Worm (Caenorhabditis elegans) whole organism, L4 larva: ENCODE data around the gene spp-20.
A peak's percentile ranks its signal among the peaks of the same experiment; 100 is the strongest.

ENCODE experiments used
- D1046.2 ChIP-seq: fragments of 200-800 bp; sonication (Bioruptor generic); IDR thresholded peaks from 2 replicates; pipeline ENCODE4 v1.3.6; 2022; ENCODE audit warnings: missing genetic modification characterization, missing compliant biosample characterization
- F26F4.8 ChIP-seq: fragments of 200-800 bp; sonication (Bioruptor generic); conservative IDR thresholded peaks from 2 replicates; pipeline ENCODE4 v1.3.6; 2022; ENCODE audit warnings: missing genetic modification characterization, missing compliant biosample characterization
- F37D6.2 ChIP-seq: sonication (generic microtip); optimal IDR thresholded peaks from 2 replicates; lab custom pipeline; 2016; ENCODE audit warnings: mild to moderate bottlenecking, missing genetic modification characterization, missing compliant biosample characterization
- R02D3.7 ChIP-seq: fragments of 150-350 bp; sonication (generic microtip); optimal IDR thresholded peaks from 3 replicates; lab custom pipeline; 2014; ENCODE audit warnings: missing biosample characterization, missing genetic modification characterization
- Y48G9A.11 ChIP-seq: fragments of 200-800 bp; sonication (Bioruptor generic); IDR thresholded peaks from 2 replicates; pipeline ENCODE4 v1.3.6; 2022; ENCODE audit warnings: missing genetic modification reagents, missing genetic modification characterization, missing compliant biosample characterization
- aha-1 ChIP-seq: fragments of 150-350 bp; peaks from one replicate; lab custom pipeline; 2014; ENCODE audit warnings: missing biosample characterization, missing genetic modification characterization
- ceh-28 ChIP-seq: fragments of 150-350 bp; optimal IDR thresholded peaks from 2 replicates; lab custom pipeline; 2014; ENCODE audit warnings: missing biosample characterization, missing genetic modification reagents, missing genetic modification characterization
- ceh-32 ChIP-seq: sonication (generic microtip); optimal IDR thresholded peaks from 2 replicates; lab custom pipeline; 2016; ENCODE audit warnings: mild to moderate bottlenecking, missing genetic modification characterization, missing compliant biosample characterization; ENCODE audit not compliant: poor library complexity
- ceh-82 ChIP-seq: sonication (generic microtip); optimal IDR thresholded peaks from 2 replicates; lab custom pipeline; 2017; ENCODE audit warnings: missing biosample characterization, missing genetic modification characterization
- ctbp-1 ChIP-seq: fragments of 200-800 bp; sonication (Bioruptor generic); IDR thresholded peaks from 2 replicates; pipeline ENCODE4 v1.3.6; 2022; ENCODE audit warnings: missing genetic modification reagents, missing genetic modification characterization, missing compliant biosample characterization
- daf-16 ChIP-seq, 3 experiments: sonication (generic microtip); optimal IDR thresholded peaks; 2 replicates each; lab custom pipeline; 2016 to 2017; ENCODE audit warnings: missing genetic modification characterization in 3 of 3, missing genetic modification reagents in 3 of 3, mild to moderate bottlenecking in 2 of 3, missing compliant biosample characterization in 2 of 3, missing biosample characterization in 1 of 3, moderate library complexity in 1 of 3
- daf-19 ChIP-seq: fragments of 200-800 bp; sonication (Bioruptor generic); conservative IDR thresholded peaks from 2 replicates; pipeline ENCODE4 v1.3.6; 2022; ENCODE audit warnings: missing genetic modification characterization, missing compliant biosample characterization
- dmd-6 ChIP-seq: fragments of 200-800 bp; sonication (Bioruptor generic); IDR thresholded peaks from 2 replicates; pipeline ENCODE4 v1.3.6; 2022; ENCODE audit warnings: missing genetic modification reagents, missing genetic modification characterization, missing compliant biosample characterization
- dpl-1 ChIP-seq: fragments of 150-350 bp; optimal IDR thresholded peaks from 2 replicates; lab custom pipeline; 2014; ENCODE audit warnings: missing biosample characterization, missing genetic modification reagents, missing genetic modification characterization
- egl-43 ChIP-seq: fragments of 200-800 bp; sonication (Bioruptor generic); IDR thresholded peaks from 2 replicates; pipeline ENCODE4 v1.3.6; 2022; ENCODE audit warnings: missing genetic modification reagents, missing genetic modification characterization, missing compliant biosample characterization
- gei-8 ChIP-seq: fragments of 200-800 bp; sonication (Bioruptor generic); optimal IDR thresholded peaks from 2 replicates; lab custom pipeline; 2018; ENCODE audit warnings: mild to moderate bottlenecking, missing genetic modification characterization, missing compliant biosample characterization
- hmg-1.1 ChIP-seq: fragments of 200-800 bp; sonication (Bioruptor generic); IDR thresholded peaks from 2 replicates; pipeline ENCODE4 v1.3.6; 2022; ENCODE audit warnings: missing genetic modification reagents, missing genetic modification characterization, missing compliant biosample characterization
- jun-1 ChIP-seq: fragments of 150-350 bp; optimal IDR thresholded peaks from 2 replicates; lab custom pipeline; 2014; ENCODE audit warnings: missing biosample characterization, missing genetic modification reagents, missing genetic modification characterization
- lim-7 ChIP-seq: fragments of 200-800 bp; sonication (Bioruptor generic); IDR thresholded peaks from 2 replicates; pipeline ENCODE4 v1.3.6; 2022; ENCODE audit warnings: missing genetic modification characterization, missing compliant biosample characterization
- lsy-2 ChIP-seq, 2 experiments: fragments of 150-350 bp in 1 of 2; sonication (generic microtip) in 1 of 2; optimal IDR thresholded peaks; 2 replicates each; lab custom pipeline; 2014 to 2017; ENCODE audit warnings: missing biosample characterization in 2 of 2, missing genetic modification characterization in 2 of 2
- madf-9 ChIP-seq: fragments of 200-800 bp; sonication (Bioruptor generic); conservative IDR thresholded peaks from 2 replicates; pipeline ENCODE4 v1.3.6; 2022; ENCODE audit warnings: missing genetic modification reagents, missing genetic modification characterization, missing compliant biosample characterization
- mep-1 ChIP-seq: fragments of 150-350 bp; sonication (generic microtip); optimal IDR thresholded peaks from 3 replicates; lab custom pipeline; 2014; ENCODE audit warnings: missing biosample characterization, missing genetic modification characterization
- mes-2 ChIP-seq: sonication (generic microtip); optimal IDR thresholded peaks from 2 replicates; lab custom pipeline; 2016; ENCODE audit warnings: missing genotype, mild to moderate bottlenecking, missing genetic modification characterization, missing compliant biosample characterization; ENCODE audit not compliant: poor library complexity, severe bottlenecking
- mxl-3 ChIP-seq: fragments of 200-800 bp; sonication (Bioruptor generic); optimal IDR thresholded peaks from 2 replicates; lab custom pipeline; 2018; ENCODE audit warnings: mild to moderate bottlenecking, missing genetic modification characterization, missing compliant biosample characterization
- nhr-11 ChIP-seq: fragments of 150-350 bp; optimal IDR thresholded peaks from 2 replicates; lab custom pipeline; 2014; ENCODE audit warnings: missing biosample characterization, missing genetic modification characterization
- nhr-237 ChIP-seq: sonication (generic microtip); optimal IDR thresholded peaks from 2 replicates; lab custom pipeline; 2017; ENCODE audit warnings: missing biosample characterization, missing genetic modification characterization
- nhr-28 ChIP-seq: fragments of 150-350 bp; optimal IDR thresholded peaks from 2 replicates; lab custom pipeline; 2014; ENCODE audit warnings: missing biosample characterization, missing genetic modification characterization
- nhr-41 ChIP-seq: fragments of 200-800 bp; sonication (Bioruptor generic); IDR thresholded peaks from 2 replicates; pipeline ENCODE4 v1.3.6; 2022; ENCODE audit warnings: missing genetic modification reagents, missing genetic modification characterization, missing compliant biosample characterization
- nhr-76 ChIP-seq: fragments of 150-350 bp; optimal IDR thresholded peaks from 2 replicates; lab custom pipeline; 2014; ENCODE audit warnings: missing biosample characterization, missing genetic modification characterization
- nhr-77 ChIP-seq: fragments of 150-350 bp; optimal IDR thresholded peaks from 2 replicates; lab custom pipeline; 2014; ENCODE audit warnings: missing biosample characterization, missing genetic modification characterization
- pqm-1 ChIP-seq: sonication (generic microtip); optimal IDR thresholded peaks from 2 replicates; lab custom pipeline; 2017; ENCODE audit warnings: missing biosample characterization, missing genetic modification characterization
- rbr-2 ChIP-seq: sonication (generic microtip); optimal IDR thresholded peaks from 2 replicates; lab custom pipeline; 2016; ENCODE audit warnings: missing genotype, missing genetic modification characterization, missing compliant biosample characterization
- set-16 ChIP-seq: fragments of 200-800 bp; sonication (Bioruptor generic); IDR thresholded peaks from 2 replicates; pipeline ENCODE4 v1.3.6; 2022; ENCODE audit warnings: missing genetic modification reagents, missing genetic modification characterization, missing compliant biosample characterization
- spr-1 ChIP-seq: sonication (generic microtip); optimal IDR thresholded peaks from 2 replicates; lab custom pipeline; 2016; ENCODE audit warnings: mild to moderate bottlenecking, missing genetic modification characterization, missing compliant biosample characterization
- tag-97 ChIP-seq: fragments of 200-800 bp; sonication (Bioruptor generic); IDR thresholded peaks from 2 replicates; pipeline ENCODE4 v1.3.6; 2022; ENCODE audit warnings: missing genetic modification characterization, missing compliant biosample characterization
- unc-39 ChIP-seq: sonication (generic microtip); optimal IDR thresholded peaks from 2 replicates; lab custom pipeline; 2017; ENCODE audit warnings: missing biosample characterization, missing genetic modification characterization
- unc-62 ChIP-seq, 3 experiments: fragments of 150-350 bp in 1 of 3; sonication (generic microtip); optimal IDR thresholded peaks in 2 of 3; peaks in 1 of 3; 1 replicate in 1 of 3; 2 replicates in 2 of 3; lab custom pipeline; 2014 to 2017; ENCODE audit warnings: missing biosample characterization in 3 of 3, missing genetic modification characterization in 3 of 3, missing genetic modification reagents in 3 of 3, missing genotype in 1 of 3
- zag-1 ChIP-seq: fragments of 150-350 bp; optimal IDR thresholded peaks from 2 replicates; lab custom pipeline; 2014; ENCODE audit warnings: missing biosample characterization, missing genetic modification characterization
- zfp-3 ChIP-seq: fragments of 200-800 bp; sonication (Bioruptor generic); conservative IDR thresholded peaks from 2 replicates; pipeline ENCODE4 v1.3.6; 2022; ENCODE audit warnings: missing genetic modification reagents, missing genetic modification characterization, missing compliant biosample characterization
- zip-11 ChIP-seq: fragments of 200-800 bp; sonication (Bioruptor generic); IDR thresholded peaks from 2 replicates; pipeline ENCODE4 v1.3.6; 2022; ENCODE audit warnings: missing genetic modification characterization, missing compliant biosample characterization
- ztf-11 ChIP-seq: fragments of 150-350 bp; optimal IDR thresholded peaks from 2 replicates; lab custom pipeline; 2014; ENCODE audit warnings: missing biosample characterization, missing genetic modification characterization

Gene spp-20

ce11 chrV:6517305-6518224 is 40.4 kb downstream of the spp-20 start (continued):
- TF ChIP-seq nhr-41 (GFP tag; lab: Robert Waterston, UW) (no peak), nhr-76 (tag; lab: Kevin White, UChicago) (no peak), F37D6.2 (tag; lab: Kevin White, UChicago) (no peak), nhr-237 (tag; lab: Kevin White, UChicago) (no peak), mxl-3 (peak; percentile 47), spr-1 (no peak), ztf-11 (tag; lab: Kevin White, UChicago) (no peak), set-16 (GFP tag; lab: Robert Waterston, UW) (no peak), F26F4.8 (GFP tag; lab: Robert Waterston, UW) (no peak), nhr-28 (peak; percentile 38), tag-97 (no peak), mep-1 (tag; lab: Kevin White, UChicago) (peak; percentile 81)
- TF ChIP-seq, all 104 proteins: peak for 22

DNA sequence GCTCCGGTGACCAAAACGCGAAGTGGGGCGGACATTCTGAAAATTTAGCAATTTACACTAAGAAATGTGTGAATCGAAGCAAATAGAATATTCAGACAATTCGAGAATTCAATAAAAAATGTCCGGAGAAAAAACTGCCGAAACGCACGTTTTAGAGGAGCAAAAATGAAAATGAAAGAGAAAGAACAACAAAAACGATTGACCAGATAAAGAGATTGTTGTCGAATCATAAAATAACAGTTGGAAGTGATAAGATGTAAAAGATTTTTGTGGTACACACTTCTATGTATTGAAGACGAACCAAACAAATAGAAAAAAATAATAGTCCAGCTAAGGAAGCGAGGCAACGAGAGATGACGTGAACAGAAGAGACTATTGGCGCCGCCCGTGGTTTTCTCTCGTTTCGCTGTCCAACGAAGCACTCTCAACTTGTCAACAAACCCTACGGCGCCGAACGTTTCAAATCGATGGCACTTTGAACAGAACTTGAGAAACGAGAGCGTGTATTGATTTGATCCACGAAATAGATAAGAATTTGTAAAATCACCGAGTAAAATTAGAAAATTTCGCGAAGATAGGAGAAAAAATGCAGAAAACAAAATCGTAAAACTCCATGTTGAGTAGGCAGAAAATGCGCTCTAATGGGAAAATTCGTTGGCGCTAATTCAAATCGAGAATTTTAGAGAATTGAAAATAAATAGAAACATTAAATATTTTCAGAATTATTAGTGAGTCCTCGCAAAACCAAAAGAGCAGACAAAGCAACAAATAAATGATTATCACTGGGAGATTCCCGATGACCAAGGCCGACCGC is 41.3 kb downstream of the spp-20 start, which contains the start of gene mdh-1:
Gene mdh-1 (minus strand): TSS at position 36 of the 814 bp plus-strand sequence.
- 0 out of 2 replicates have a peak, but pooled peaks have one; percentile 5 for TF ChIP-seq madf-9 (GFP tag; lab: Robert Waterston, UW)
- peak; percentile 92 for TF ChIP-seq aha-1
- TF ChIP-seq ceh-28 (tag; lab: Kevin White, UChicago): peak; percentile 14
- no peak for TF ChIP-seq D1046.2
- no peak for TF ChIP-seq daf-16 (GFP tag; optimal IDR thresholded peaks at IDR 0.05; lab: Kevin White, UChicago)
- peak; percentile 46 for TF ChIP-seq daf-16 (tag; optimal IDR thresholded peaks at IDR 0.05; lab: Kevin White, UChicago)
- TF ChIP-seq unc-62 (GFP tag; optimal IDR thresholded peaks at IDR 0.05 in 1 of 2; lab: Kevin White, UChicago): peak in 1 of 2 experiments; percentile 97
- TF ChIP-seq unc-62 (tag; optimal IDR thresholded peaks at IDR 0.05; lab: Kevin White, UChicago): no peak
- peak; percentile 33 for TF ChIP-seq nhr-28
- peak; percentile 9 for TF ChIP-seq mes-2 (tag; lab: Kevin White, UChicago)
- TF ChIP-seq unc-39 (tag; lab: Kevin White, UChicago): no peak
- TF ChIP-seq dpl-1: peak; percentile 39
- TF ChIP-seq zfp-3 (GFP tag; lab: Robert Waterston, UW): peak; percentile 13; the same call in 1 of the 2 replicates
- peak; percentile 10 for TF ChIP-seq pqm-1
- 0 out of 2 replicates have a peak, but pooled peaks have one; percentile 25 for TF ChIP-seq lim-7
- peak; percentile 12 for TF ChIP-seq mep-1 (tag; lab: Kevin White, UChicago)
- TF ChIP-seq dmd-6 (GFP tag; lab: Robert Waterston, UW): no peak

DNA sequence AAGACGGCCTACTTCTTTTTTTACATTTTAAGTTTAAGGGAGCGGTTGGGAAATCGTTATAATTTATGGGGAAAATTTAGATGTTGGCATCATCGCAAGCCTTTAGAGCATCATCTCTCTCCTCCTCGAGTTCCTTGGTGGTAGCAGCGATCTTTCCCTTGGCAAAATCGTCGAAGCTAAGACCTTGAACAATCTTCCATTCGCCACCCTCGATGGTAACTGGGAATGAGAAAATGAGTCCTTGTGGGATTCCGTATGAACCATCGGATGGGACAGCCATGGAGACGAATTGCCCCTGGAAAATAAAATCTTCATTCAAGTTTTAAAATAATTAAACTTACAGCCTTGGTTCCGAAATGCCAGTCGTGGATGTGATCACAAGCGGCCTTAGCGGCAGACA is 42.7 kb downstream of the spp-20 start:
- 0 out of 2 replicates have a peak, but pooled peaks have one; percentile 2 for TF ChIP-seq madf-9 (GFP tag; lab: Robert Waterston, UW)
- TF ChIP-seq nhr-237 (tag; lab: Kevin White, UChicago): no peak
- TF ChIP-seq set-16 (GFP tag; lab: Robert Waterston, UW): no peak
- TF ChIP-seq Y48G9A.11 (GFP tag; lab: Robert Waterston, UW): no peak
- TF ChIP-seq nhr-77 (tag; lab: Kevin White, UChicago): no peak
- TF ChIP-seq mep-1 (tag; lab: Kevin White, UChicago): no peak
- no peak for TF ChIP-seq rbr-2
- no peak for TF ChIP-seq zag-1 (tag; lab: Kevin White, UChicago)
- TF ChIP-seq mxl-3: no peak
- peak; percentile 12; the same call in 1 of the 2 replicates for TF ChIP-seq dmd-6 (GFP tag; lab: Robert Waterston, UW)
- TF ChIP-seq, all 104 proteins: peak for 2

ce11 chrV:6514887-6515324 is 43.1 kb downstream of the spp-20 start, which contains the start of gene dpy-11:
Gene dpy-11 (minus strand): TSS chrV:6515240.
- TF ChIP-seq lsy-2 (tag; optimal IDR thresholded peaks at IDR 0.05; lab: Kevin White, UChicago): peak; percentile 49 to 58
- peak; percentile 36; the same call in 1 of the 2 replicates for TF ChIP-seq Y48G9A.11 (GFP tag; lab: Robert Waterston, UW)
- TF ChIP-seq R02D3.7 (tag; lab: Kevin White, UChicago): no peak
- no peak for TF ChIP-seq nhr-11 (tag; lab: Kevin White, UChicago)
- no peak for TF ChIP-seq daf-19 (GFP tag; lab: Robert Waterston, UW)
- TF ChIP-seq ceh-32 (tag; lab: Kevin White, UChicago): no peak
- no peak for TF ChIP-seq jun-1
- 0 out of 2 replicates have a peak, but pooled peaks have one; percentile 36 for TF ChIP-seq ctbp-1 (GFP tag; lab: Robert Waterston, UW)
- no peak for TF ChIP-seq rbr-2
- TF ChIP-seq F37D6.2 (tag; lab: Kevin White, UChicago): no peak
- no peak for TF ChIP-seq egl-43
- peak; percentile 46 for TF ChIP-seq gei-8 (GFP tag; lab: Kevin White, UChicago)
- no peak for TF ChIP-seq F26F4.8 (GFP tag; lab: Robert Waterston, UW)
- no peak for TF ChIP-seq zip-11 (GFP tag; lab: Robert Waterston, UW)
- TF ChIP-seq ceh-82: no peak
- peak; percentile 45 for TF ChIP-seq hmg-1.1 (GFP tag; lab: Robert Waterston, UW)
